Fruit fly (Drosophila melanogaster) whole organism, embryonic: ENCODE measurements around the gene CG10132.

Source experiments
- Bteb2 ChIP-seq: fragments of 200-800 bp; sonication (Bioruptor generic); optimal IDR thresholded peaks from 2 replicates; lab custom pipeline; 2016; ENCODE audit warnings: missing biosample characterization, missing genetic modification characterization
- CG10565 ChIP-seq: fragments of 200-800 bp; sonication (Bioruptor generic); optimal IDR thresholded peaks from 3 replicates; lab custom pipeline; 2016; ENCODE audit warnings: missing biosample characterization, mild to moderate bottlenecking, missing genetic modification characterization
- CG11456 ChIP-seq: fragments of 200-800 bp; sonication (Bioruptor generic); IDR thresholded peaks from 3 replicates; pipeline ENCODE4 v1.3.6; 2022; ENCODE audit warnings: missing biosample characterization, missing genetic modification characterization
- CG11696 ChIP-seq: fragments of 200-800 bp; sonication (Bioruptor generic); IDR thresholded peaks from 2 replicates; pipeline ENCODE4 v1.3.6; 2022; ENCODE audit warnings: missing biosample characterization, missing genetic modification characterization
- CG12391 ChIP-seq: fragments of 200-800 bp; sonication (Bioruptor generic); optimal IDR thresholded peaks from 3 replicates; lab custom pipeline; 2018; ENCODE audit warnings: missing biosample characterization, mild to moderate bottlenecking, missing genetic modification characterization, moderate library complexity
- CG13424 ChIP-seq: fragments of 200-800 bp; sonication (Bioruptor generic); optimal IDR thresholded peaks from 2 replicates; lab custom pipeline; 2019; ENCODE audit warnings: missing biosample characterization, mild to moderate bottlenecking, missing genetic modification characterization, moderate library complexity
- CG15479 ChIP-seq: fragments of 200-800 bp; sonication (Bioruptor generic); optimal IDR thresholded peaks from 3 replicates; lab custom pipeline; 2019; ENCODE audit warnings: missing biosample characterization, mild to moderate bottlenecking, missing genetic modification characterization, moderate library complexity
- CG17385 ChIP-seq: fragments of 200-800 bp; sonication (Bioruptor generic); optimal IDR thresholded peaks from 3 replicates; lab custom pipeline; 2018; ENCODE audit warnings: missing biosample characterization, mild to moderate bottlenecking, missing genetic modification characterization
- CG18599 ChIP-seq: fragments of 200-800 bp; sonication (Bioruptor generic); optimal IDR thresholded peaks from 3 replicates; lab custom pipeline; 2017; ENCODE audit warnings: missing biosample characterization, missing genetic modification characterization, mild to moderate bottlenecking, moderate library complexity, missing genetic modification reagents
- CG30403 ChIP-seq: fragments of 200-800 bp; sonication (Bioruptor generic); optimal IDR thresholded peaks from 3 replicates; lab custom pipeline; 2016; ENCODE audit warnings: missing biosample characterization, missing genetic modification characterization
- CG31388 ChIP-seq: fragments of 200-800 bp; sonication (Bioruptor generic); optimal IDR thresholded peaks from 2 replicates; lab custom pipeline; 2016; ENCODE audit warnings: missing biosample characterization, missing genetic modification characterization
- CG4282 ChIP-seq: fragments of 200-800 bp; sonication (Bioruptor generic); optimal IDR thresholded peaks from 2 replicates; lab custom pipeline; 2016; ENCODE audit warnings: missing biosample characterization, missing genetic modification characterization
- CG6683 ChIP-seq: fragments of 200-800 bp; sonication (Bioruptor generic); optimal IDR thresholded peaks from 2 replicates; lab custom pipeline; 2017; ENCODE audit warnings: missing biosample characterization, mild to moderate bottlenecking, missing genetic modification characterization, missing genetic modification reagents
- CG7928 ChIP-seq: fragments of 200-800 bp; sonication (Bioruptor generic); optimal IDR thresholded peaks from 2 replicates; lab custom pipeline; 2017; ENCODE audit warnings: missing biosample characterization, mild to moderate bottlenecking, missing genetic modification characterization
- CG8765 ChIP-seq: fragments of 200-800 bp; sonication (Bioruptor generic); IDR thresholded peaks from 2 replicates; pipeline ENCODE4 v1.3.6; 2022; ENCODE audit warnings: missing biosample characterization, missing genetic modification characterization
- Camta ChIP-seq: fragments of 200-800 bp; sonication (Bioruptor generic); optimal IDR thresholded peaks from 2 replicates; lab custom pipeline; 2016; ENCODE audit warnings: missing biosample characterization, missing genetic modification characterization
- Chrac-16 ChIP-seq: fragments of 200-800 bp; sonication (Bioruptor generic); optimal IDR thresholded peaks from 3 replicates; lab custom pipeline; 2016; ENCODE audit warnings: missing biosample characterization, missing genetic modification characterization
- D19A ChIP-seq: fragments of 200-800 bp; optimal IDR thresholded peaks from 3 replicates; lab custom pipeline; 2019; ENCODE audit warnings: missing biosample characterization, mild to moderate bottlenecking, missing genetic modification characterization, moderate library complexity
- Fer3 ChIP-seq: fragments of 200-800 bp; sonication (Bioruptor generic); optimal IDR thresholded peaks from 2 replicates; lab custom pipeline; 2018; ENCODE audit warnings: missing biosample characterization, mild to moderate bottlenecking, missing genetic modification characterization, moderate library complexity
- Gsc ChIP-seq: fragments of 200-800 bp; sonication (Bioruptor generic); IDR thresholded peaks from 2 replicates; pipeline ENCODE4 v1.3.6; 2022; ENCODE audit warnings: missing biosample characterization, missing genetic modification characterization
- HLH3B ChIP-seq: fragments of 200-800 bp; sonication (Bioruptor generic); IDR thresholded peaks from 2 replicates; pipeline ENCODE4 v1.3.6; 2022; ENCODE audit warnings: missing biosample characterization, missing genetic modification characterization
- Lhr ChIP-seq: fragments of 200-800 bp; sonication (Bioruptor generic); optimal IDR thresholded peaks from 3 replicates; lab custom pipeline; 2017; ENCODE audit warnings: mild to moderate bottlenecking, missing biosample characterization, missing genetic modification reagents, missing genetic modification characterization
- MESR4 ChIP-seq: fragments of 200-800 bp; sonication (Bioruptor generic); optimal IDR thresholded peaks from 2 replicates; lab custom pipeline; 2018; ENCODE audit warnings: missing biosample characterization, mild to moderate bottlenecking, missing genetic modification characterization, moderate library complexity
- Oaz ChIP-seq: fragments of 200-800 bp; sonication (Bioruptor generic); IDR thresholded peaks from 2 replicates; pipeline ENCODE4 v1.3.6; 2022; ENCODE audit warnings: missing biosample characterization, missing genetic modification characterization
- Sin3A ChIP-seq: fragments of >200 bp; optimal IDR thresholded peaks from 2 replicates; lab custom pipeline; 2018
- Sry-δ ChIP-seq: fragments of 200-800 bp; sonication (Bioruptor generic); optimal IDR thresholded peaks from 2 replicates; lab custom pipeline; 2016; ENCODE audit warnings: missing biosample characterization, missing genetic modification characterization
- abd-A ChIP-seq: fragments of 200-800 bp; sonication (Bioruptor generic); optimal IDR thresholded peaks from 3 replicates; lab custom pipeline; 2019; ENCODE audit warnings: missing biosample characterization, mild to moderate bottlenecking, missing genetic modification characterization, moderate library complexity
- ase ChIP-seq: fragments of 200-800 bp; sonication (Bioruptor generic); IDR thresholded peaks from 3 replicates; pipeline ENCODE4 v1.3.6; 2022; ENCODE audit warnings: missing biosample characterization, missing genetic modification characterization
- az2 ChIP-seq: fragments of 200-800 bp; sonication (Bioruptor generic); optimal IDR thresholded peaks from 3 replicates; lab custom pipeline; 2016; ENCODE audit warnings: missing biosample characterization, missing genetic modification characterization
- esg ChIP-seq: fragments of 200-800 bp; sonication (Bioruptor generic); conservative IDR thresholded peaks from 2 replicates; pipeline ENCODE4 v1.3.6; 2022; ENCODE audit warnings: missing biosample characterization, missing genetic modification characterization
- exex ChIP-seq: fragments of 200-800 bp; sonication (Bioruptor generic); optimal IDR thresholded peaks from 4 replicates; lab custom pipeline; 2018; ENCODE audit warnings: missing biosample characterization, mild to moderate bottlenecking, missing genetic modification characterization, moderate library complexity
- gfzf ChIP-seq: fragments of 200-800 bp; sonication (Bioruptor generic); optimal IDR thresholded peaks from 2 replicates; lab custom pipeline; 2016; ENCODE audit warnings: missing biosample characterization, mild to moderate bottlenecking, missing genetic modification characterization, moderate library complexity
- grn ChIP-seq: fragments of 200-800 bp; sonication (Bioruptor generic); optimal IDR thresholded peaks from 3 replicates; lab custom pipeline; 2017; ENCODE audit warnings: missing biosample characterization, missing genetic modification characterization
- gt ChIP-seq: fragments of 200-800 bp; sonication (Bioruptor generic); IDR thresholded peaks from 2 replicates; pipeline ENCODE4 v1.3.6; 2022; ENCODE audit warnings: missing biosample characterization, missing genetic modification characterization
- hb ChIP-seq: fragments of 200-800 bp; sonication (Bioruptor generic); IDR thresholded peaks from 3 replicates; pipeline ENCODE4 v1.3.6; 2022; ENCODE audit warnings: missing biosample characterization, missing genetic modification characterization; ENCODE audit not compliant: partially characterized antibody
- hkb ChIP-seq, 2 experiments: fragments of 200-800 bp in 1 of 2; fragments of >200 bp in 1 of 2; sonication (Bioruptor generic) in 1 of 2; IDR thresholded peaks in 1 of 2; optimal IDR thresholded peaks in 1 of 2; 2 replicates each; pipeline versions ENCODE4 v1.3.6 to Lab custom; 2017 to 2022; ENCODE audit warnings: missing biosample characterization in 1 of 2, missing genetic modification characterization in 1 of 2
- ken ChIP-seq: fragments of 200-800 bp; sonication (Bioruptor generic); IDR thresholded peaks from 3 replicates; pipeline ENCODE4 v1.3.6; 2022; ENCODE audit warnings: missing biosample characterization, missing genetic modification characterization
- lov ChIP-seq, 2 experiments: fragments of 200-800 bp in 1 of 2; fragments of >200 bp in 1 of 2; sonication (Bioruptor generic) in 1 of 2; IDR thresholded peaks in 1 of 2; optimal IDR thresholded peaks in 1 of 2; 2 replicates in 1 of 2; 3 replicates in 1 of 2; pipeline versions ENCODE4 v1.3.6 to Lab custom; 2017 to 2022; ENCODE audit warnings: missing biosample characterization in 1 of 2, missing genetic modification characterization in 1 of 2
- mam ChIP-seq: fragments of 200-800 bp; sonication (Bioruptor generic); optimal IDR thresholded peaks from 3 replicates; lab custom pipeline; 2016; ENCODE audit warnings: missing biosample characterization, missing genetic modification characterization
- nau ChIP-seq: fragments of 200-800 bp; sonication (Bioruptor generic); optimal IDR thresholded peaks from 3 replicates; lab custom pipeline; 2017; ENCODE audit warnings: missing biosample characterization, mild to moderate bottlenecking, missing genetic modification characterization, missing genetic modification reagents
- nmo ChIP-seq: fragments of 200-800 bp; sonication (Bioruptor generic); optimal IDR thresholded peaks from 2 replicates; lab custom pipeline; 2018; ENCODE audit warnings: missing biosample characterization, mild to moderate bottlenecking, missing genetic modification characterization, moderate library complexity
- pfk ChIP-seq: fragments of 200-800 bp; sonication (Bioruptor generic); optimal IDR thresholded peaks from 2 replicates; lab custom pipeline; 2018; ENCODE audit warnings: missing biosample characterization, mild to moderate bottlenecking, missing genetic modification characterization, moderate library complexity
- repo ChIP-seq: fragments of 200-800 bp; sonication (Bioruptor generic); optimal IDR thresholded peaks from 2 replicates; lab custom pipeline; 2016; ENCODE audit warnings: missing biosample characterization, missing genetic modification characterization
- sob ChIP-seq: fragments of 200-800 bp; sonication (Bioruptor generic); IDR thresholded peaks from 2 replicates; pipeline ENCODE4 v1.3.6; 2022; ENCODE audit warnings: missing biosample characterization, missing genetic modification characterization
- sug ChIP-seq: fragments of 200-800 bp; optimal IDR thresholded peaks from 2 replicates; lab custom pipeline; 2019; ENCODE audit warnings: missing biosample characterization, mild to moderate bottlenecking, missing genetic modification characterization, moderate library complexity
- twi ChIP-seq: fragments of 200-800 bp; optimal IDR thresholded peaks from 2 replicates; lab custom pipeline; 2019; ENCODE audit warnings: missing biosample characterization, mild to moderate bottlenecking, missing genetic modification characterization, moderate library complexity
- z ChIP-seq: fragments of 200-800 bp; sonication (Bioruptor generic); IDR thresholded peaks from 3 replicates; pipeline ENCODE4 v1.3.6; 2022; ENCODE audit warnings: missing biosample characterization, missing genetic modification characterization
- zen ChIP-seq: fragments of 200-800 bp; sonication (Bioruptor generic); optimal IDR thresholded peaks from 3 replicates; lab custom pipeline; 2018; ENCODE audit warnings: missing biosample characterization, mild to moderate bottlenecking, missing genetic modification characterization, moderate library complexity
- zf30C ChIP-seq: fragments of 200-800 bp; sonication (Bioruptor generic); optimal IDR thresholded peaks from 3 replicates; lab custom pipeline; 2018; ENCODE audit warnings: missing biosample characterization, mild to moderate bottlenecking, missing genetic modification characterization

CG10132 gene

dm6 chr2L:19517154-19517814 lies 1.3 kb upstream of the CG10132 start, which contains the start of gene Hasp (continued):
- TF ChIP-seq CG8765 = no peak
- TF ChIP-seq Sin3A = no peak
- TF ChIP-seq CG17385 (GFP tag; lab: Kevin White, UChicago) = peak; percentile 29
- peak; percentile 21; the same call in 1 of the 3 replicates for TF ChIP-seq ken (GFP tag; lab: Robert Waterston, UW)
- TF ChIP-seq ase (GFP tag; lab: Robert Waterston, UW) = peak; percentile 40; the same call in 1 of the 3 replicates
- TF ChIP-seq nau (GFP tag; lab: Kevin White, UChicago) = no peak
- TF ChIP-seq abd-A (tag; lab: Kevin White, UChicago) = no peak
- TF ChIP-seq gt (GFP tag; lab: Robert Waterston, UW) = no peak
- TF ChIP-seq CG18599 (GFP tag; lab: Kevin White, UChicago) = peak; percentile 53
- no peak for TF ChIP-seq exex (tag; lab: Kevin White, UChicago)
- TF ChIP-seq Camta (GFP tag; lab: Kevin White, UChicago) = no peak
- TF ChIP-seq repo (GFP tag; lab: Kevin White, UChicago) = no peak
- TF ChIP-seq grn = no peak
- no peak for TF ChIP-seq CG31388 (GFP tag; lab: Kevin White, UChicago)
- TF ChIP-seq CG6683 (GFP tag; lab: Kevin White, UChicago) = peak; percentile 10
- peak; percentile 51 for TF ChIP-seq CG13424 (tag; lab: Kevin White, UChicago)
- no peak for TF ChIP-seq z (GFP tag; lab: Robert Waterston, UW)
- no peak for TF ChIP-seq MESR4
- TF ChIP-seq CG11696 (GFP tag; lab: Robert Waterston, UW) = no peak
- peak; percentile 72 for TF ChIP-seq D19A
- TF ChIP-seq Gsc (GFP tag; lab: Robert Waterston, UW) = no peak
- TF ChIP-seq pfk (GFP tag; lab: Kevin White, UChicago) = no peak
- no peak for TF ChIP-seq hkb (optimal IDR thresholded peaks at IDR 0.05; lab: Kevin White, UChicago)
- peak; percentile 52; the same call in 1 of the 2 replicates for TF ChIP-seq hkb (GFP tag; IDR thresholded peaks at IDR 0.05; lab: Robert Waterston, UW)
- TF ChIP-seq CG12391 = peak; percentile 68
- peak; percentile 56 for TF ChIP-seq Fer3 (tag; lab: Kevin White, UChicago)
- no peak for TF ChIP-seq gfzf
- peak; percentile 60; the same call in 2 of the 3 replicates for TF ChIP-seq CG11456 (GFP tag; lab: Robert Waterston, UW)
- TF ChIP-seq az2 (GFP tag; lab: Kevin White, UChicago) = peak; percentile 64
- TF ChIP-seq Oaz (GFP tag; lab: Robert Waterston, UW) = no peak
- no peak for TF ChIP-seq zen (tag; lab: Kevin White, UChicago)
- TF ChIP-seq hb = peak; percentile 89
- peak; percentile 79 for TF ChIP-seq nmo (GFP tag; lab: Kevin White, UChicago)
- TF ChIP-seq Sry-δ = no peak
- TF ChIP-seq CG4282 (GFP tag; lab: Kevin White, UChicago) = no peak
- TF ChIP-seq zf30C (GFP tag; lab: Kevin White, UChicago) = no peak
- no peak for TF ChIP-seq Lhr (GFP tag; lab: Kevin White, UChicago)
- no peak for TF ChIP-seq CG15479 (GFP tag; lab: Kevin White, UChicago)
- no peak for TF ChIP-seq twi (tag; lab: Kevin White, UChicago)
- peak; percentile 65 for TF ChIP-seq sob
- no peak for TF ChIP-seq CG10565 (GFP tag; lab: Kevin White, UChicago)
- TF ChIP-seq CG30403 (GFP tag; lab: Kevin White, UChicago) = peak; percentile 51
- no peak for TF ChIP-seq CG7928 (GFP tag; lab: Kevin White, UChicago)
- peak; percentile 45; the same call in 1 of the 2 replicates for TF ChIP-seq HLH3B (GFP tag; lab: Robert Waterston, UW)
- TF ChIP-seq mam (GFP tag; lab: Kevin White, UChicago) = no peak
- TF ChIP-seq lov (optimal IDR thresholded peaks at IDR 0.05; lab: Kevin White, UChicago) = no peak
- no peak for TF ChIP-seq lov (GFP tag; IDR thresholded peaks at IDR 0.05; lab: Robert Waterston, UW)
- TF ChIP-seq sug (tag; lab: Kevin White, UChicago) = peak; percentile 42
- TF ChIP-seq Bteb2 = no peak
- peak; percentile 56 for TF ChIP-seq esg (GFP tag; lab: Robert Waterston, UW)
- TF ChIP-seq Chrac-16 = peak; percentile 40
